Worm (Caenorhabditis elegans) whole organism, L2 larva: ENCODE results near the gene C24A3.2.

Source experiments
- R02D3.7 ChIP-seq: fragments of 150-350 bp; optimal IDR thresholded peaks from 2 replicates; lab custom pipeline; 2014; ENCODE audit warnings: missing biosample characterization, missing genetic modification characterization
- ceh-16 ChIP-seq: fragments of 150-350 bp; optimal IDR thresholded peaks from 2 replicates; lab custom pipeline; 2014; ENCODE audit warnings: missing biosample characterization, missing genetic modification characterization
- elt-1 ChIP-seq: fragments of 150-350 bp; optimal IDR thresholded peaks from 2 replicates; lab custom pipeline; 2014; ENCODE audit warnings: missing biosample characterization, missing genetic modification characterization
- nhr-10 ChIP-seq: sonication (generic microtip); optimal IDR thresholded peaks from 2 replicates; lab custom pipeline; 2017; ENCODE audit warnings: missing biosample characterization, missing genetic modification characterization
- nhr-237 ChIP-seq: fragments of 150-350 bp; optimal IDR thresholded peaks from 2 replicates; lab custom pipeline; 2014; ENCODE audit warnings: missing biosample characterization, missing genetic modification characterization
- nhr-25 ChIP-seq: fragments of 150-350 bp; sonication (generic microtip); optimal IDR thresholded peaks from 3 replicates; lab custom pipeline; 2014; ENCODE audit warnings: missing biosample characterization, missing genetic modification characterization

DNA sequence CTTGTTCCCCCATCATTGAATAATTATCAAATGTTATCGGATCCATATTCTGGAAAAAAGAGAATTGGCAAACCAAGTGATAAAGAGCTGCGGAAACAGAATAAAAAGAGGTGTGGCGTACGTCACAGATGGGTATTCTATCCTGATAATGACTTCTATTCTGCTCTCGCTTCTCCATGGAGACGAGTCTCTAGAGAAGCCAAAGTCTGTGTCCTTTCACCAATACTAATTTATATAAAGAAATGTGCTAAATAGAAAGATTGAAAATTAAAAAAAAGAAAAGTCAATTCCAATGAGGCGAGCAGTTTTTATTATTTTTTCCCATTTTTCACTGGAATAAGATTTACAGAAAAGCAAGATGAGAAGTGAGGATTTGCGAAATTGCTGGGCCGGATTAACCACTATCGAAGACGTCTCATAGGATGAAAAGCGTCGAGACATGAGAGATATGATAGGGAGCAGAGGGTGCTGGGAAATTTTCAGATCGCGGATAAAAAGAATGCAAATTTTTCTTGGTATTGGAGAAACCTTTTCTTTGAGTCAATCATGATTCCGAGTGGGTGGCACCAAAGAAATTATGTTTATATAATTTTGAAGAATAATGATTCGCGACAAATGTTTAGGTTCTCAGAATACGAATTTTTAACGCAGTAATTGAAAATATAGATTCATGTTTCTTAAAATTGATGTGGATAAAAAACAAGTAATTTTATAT, 36.0 kb upstream of the C24A3.2 start, which contains the start of gene aexr-3:
- TF ChIP-seq R02D3.7 (tag; lab: Kevin White, UChicago), result no peak
- TF ChIP-seq ceh-16 (tag; lab: Kevin White, UChicago), result no peak
- no peak for TF ChIP-seq nhr-25 (tag; lab: Kevin White, UChicago)
- no peak for TF ChIP-seq nhr-237 (tag; lab: Kevin White, UChicago)
- no peak for TF ChIP-seq elt-1
- no peak for TF ChIP-seq nhr-10
